Worm (Caenorhabditis elegans): ENCODE results near the gene lir-1.

Gene lir-1

ce11 chrII:7684589-7684988 is 12.8 kb downstream of the lir-1 start, which contains the start of gene F18A1.1:
F18A1.1 (plus strand) TSS chrII:7684889.
- no peak for TF ChIP-seq dao-5 (tag; optimal IDR thresholded peaks at IDR 0.05)
- TF ChIP-seq W03F9.2 (tag; optimal IDR thresholded peaks at IDR 0.05), result no peak
- TF ChIP-seq him-1 (tag; optimal IDR thresholded peaks at IDR 0.05), result no peak

ce11 chrII:7690384-7690783 is 18.6 kb downstream of the lir-1 start, which contains the start of gene pid-1:
pid-1 (minus strand) TSS chrII:7690556.
- TF ChIP-seq him-1 (tag; optimal IDR thresholded peaks at IDR 0.05) (no peak), W03F9.2 (tag; optimal IDR thresholded peaks at IDR 0.05) (no peak), dao-5 (tag; optimal IDR thresholded peaks at IDR 0.05) (no peak)

- TF ChIP-seq him-1 (tag; optimal IDR thresholded peaks at IDR 0.05), result no peak
- no peak for TF ChIP-seq W03F9.2 (tag; optimal IDR thresholded peaks at IDR 0.05)
- no peak for TF ChIP-seq dao-5 (tag; optimal IDR thresholded peaks at IDR 0.05)
Measured at ce11 chrII:7693929-7694328, 22.1 kb downstream of the lir-1 start, which contains the start of gene nhx-2. nhx-2 (minus strand) TSS chrII:7693957.

- TF ChIP-seq him-1 (tag; optimal IDR thresholded peaks at IDR 0.05) (no peak), dao-5 (tag; optimal IDR thresholded peaks at IDR 0.05) (no peak), W03F9.2 (tag; optimal IDR thresholded peaks at IDR 0.05) (no peak)
Measured at ce11 chrII:7694745-7695144, 22.9 kb downstream of the lir-1 start.

ce11 chrII:7695636-7696035 is 23.8 kb downstream of the lir-1 start:
- TF ChIP-seq him-1 (tag; optimal IDR thresholded peaks at IDR 0.05), result no peak
- TF ChIP-seq W03F9.2 (tag; optimal IDR thresholded peaks at IDR 0.05), result no peak
- no peak for TF ChIP-seq dao-5 (tag; optimal IDR thresholded peaks at IDR 0.05)

ce11 chrII:7697156-7697555 is 25.4 kb downstream of the lir-1 start:
- TF ChIP-seq W03F9.2 (tag; optimal IDR thresholded peaks at IDR 0.05), result no peak
- no peak for TF ChIP-seq him-1 (tag; optimal IDR thresholded peaks at IDR 0.05)
- TF ChIP-seq dao-5 (tag; optimal IDR thresholded peaks at IDR 0.05), result no peak

ce11 chrII:7698406-7698805 is 26.6 kb downstream of the lir-1 start, which contains the start of gene B0495.5:
B0495.5 (minus strand) TSS chrII:7698506.
- no peak for TF ChIP-seq him-1 (tag; optimal IDR thresholded peaks at IDR 0.05)
- no peak for TF ChIP-seq dao-5 (tag; optimal IDR thresholded peaks at IDR 0.05)
- TF ChIP-seq W03F9.2 (tag; optimal IDR thresholded peaks at IDR 0.05), result no peak

ce11 chrII:7699009-7699408 is 27.2 kb downstream of the lir-1 start, which contains the start of the genes moa-2 and cdk-11.1:
moa-2 (minus strand) TSS chrII:7699033.
cdk-11.1 (plus strand) TSS chrII:7699235.
- no peak for TF ChIP-seq him-1 (tag; optimal IDR thresholded peaks at IDR 0.05)
- no peak for TF ChIP-seq dao-5 (tag; optimal IDR thresholded peaks at IDR 0.05)
- no peak for TF ChIP-seq W03F9.2 (tag; optimal IDR thresholded peaks at IDR 0.05)

- no peak for TF ChIP-seq dao-5 (tag; optimal IDR thresholded peaks at IDR 0.05)
- no peak for TF ChIP-seq him-1 (tag; optimal IDR thresholded peaks at IDR 0.05)
- TF ChIP-seq W03F9.2 (tag; optimal IDR thresholded peaks at IDR 0.05), result no peak
Measured at ce11 chrII:7704387-7704786, 32.6 kb downstream of the lir-1 start.

- no peak for TF ChIP-seq W03F9.2 (tag; optimal IDR thresholded peaks at IDR 0.05)
- TF ChIP-seq dao-5 (tag; optimal IDR thresholded peaks at IDR 0.05), result no peak
- TF ChIP-seq him-1 (tag; optimal IDR thresholded peaks at IDR 0.05), result no peak
Measured at ce11 chrII:7705152-7705551, 33.3 kb downstream of the lir-1 start, which contains the start of gene B0495.7. B0495.7 (minus strand) TSS chrII:7705233.

- TF ChIP-seq him-1 (tag; optimal IDR thresholded peaks at IDR 0.05) (no peak), W03F9.2 (tag; optimal IDR thresholded peaks at IDR 0.05) (no peak), dao-5 (tag; optimal IDR thresholded peaks at IDR 0.05) (no peak)
Measured at ce11 chrII:7707383-7707782, 35.6 kb downstream of the lir-1 start, which contains the start of gene luc-7L. luc-7L (minus strand) TSS chrII:7707483.

ce11 chrII:7708540-7708939 is 36.7 kb downstream of the lir-1 start, which contains the start of gene B0495.9:
B0495.9 (minus strand) TSS chrII:7708710.
- TF ChIP-seq dao-5 (tag; optimal IDR thresholded peaks at IDR 0.05) (no peak), W03F9.2 (tag; optimal IDR thresholded peaks at IDR 0.05) (peak; percentile 14), him-1 (tag; optimal IDR thresholded peaks at IDR 0.05) (peak; percentile 78)

ce11 chrII:7709301-7709754 is 37.5 kb downstream of the lir-1 start, which contains the start of gene sre-1:
sre-1 (plus strand) TSS chrII:7709704.
- TF ChIP-seq W03F9.2 (tag; optimal IDR thresholded peaks at IDR 0.05), result no peak
- no peak for TF ChIP-seq dao-5 (tag; optimal IDR thresholded peaks at IDR 0.05)
- no peak for TF ChIP-seq him-1 (tag; optimal IDR thresholded peaks at IDR 0.05)

- TF ChIP-seq dao-5 (tag; optimal IDR thresholded peaks at IDR 0.05) (no peak), W03F9.2 (tag; optimal IDR thresholded peaks at IDR 0.05) (no peak), him-1 (tag; optimal IDR thresholded peaks at IDR 0.05) (no peak)
Measured at ce11 chrII:7714614-7715186, 42.9 kb downstream of the lir-1 start.
